Fruit fly (Drosophila melanogaster): ENCODE results near the gene CG8774.

DNA sequence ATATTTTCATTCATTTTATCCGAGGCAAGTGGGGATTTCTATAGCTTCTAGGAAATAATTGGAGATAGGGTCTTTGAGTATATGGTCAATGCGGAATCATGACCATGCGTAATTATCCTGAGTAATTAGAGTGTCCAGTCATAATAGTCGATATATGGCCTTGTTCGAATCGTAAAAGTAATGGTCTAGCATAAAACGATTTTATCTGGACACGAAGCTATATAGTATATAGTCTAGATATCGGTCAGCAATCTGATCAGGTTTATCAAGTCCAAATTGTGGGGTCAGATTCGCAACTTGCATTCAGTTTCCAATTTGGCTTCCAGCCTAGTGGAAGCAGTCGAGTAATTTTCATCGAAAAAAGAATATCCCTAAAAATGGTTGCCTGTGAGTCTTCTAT, 3.8 kb downstream of the CG8774 start, which contains the start of gene CG32473:
- TF ChIP-seq spab (GFP tag; optimal IDR thresholded peaks at IDR 0.05): no peak
- no peak for TF ChIP-seq Gug (GFP tag; IDR thresholded peaks at IDR 0.05)
- no peak for TF ChIP-seq CG7368 (GFP tag; optimal IDR thresholded peaks at IDR 0.05)
- TF ChIP-seq CG10631 (GFP tag; optimal IDR thresholded peaks at IDR 0.05): no peak
- no peak for TF ChIP-seq esn (GFP tag; optimal IDR thresholded peaks at IDR 0.05)
- no peak for TF ChIP-seq Hr39 (GFP tag; optimal IDR thresholded peaks at IDR 0.05)
- no peak for TF ChIP-seq CG11902 (GFP tag; optimal IDR thresholded peaks at IDR 0.05)
- TF ChIP-seq CG6854 (GFP tag; optimal IDR thresholded peaks at IDR 0.05): no peak
- TF ChIP-seq Lpt (GFP tag; optimal IDR thresholded peaks at IDR 0.05): no peak
- no peak for TF ChIP-seq eg (GFP tag; IDR thresholded peaks at IDR 0.05)
